Worm (Caenorhabditis elegans): ENCODE measurements around the gene nhr-94.
A peak's percentile ranks its signal among the peaks of the same experiment; 100 is the strongest.

DNA sequence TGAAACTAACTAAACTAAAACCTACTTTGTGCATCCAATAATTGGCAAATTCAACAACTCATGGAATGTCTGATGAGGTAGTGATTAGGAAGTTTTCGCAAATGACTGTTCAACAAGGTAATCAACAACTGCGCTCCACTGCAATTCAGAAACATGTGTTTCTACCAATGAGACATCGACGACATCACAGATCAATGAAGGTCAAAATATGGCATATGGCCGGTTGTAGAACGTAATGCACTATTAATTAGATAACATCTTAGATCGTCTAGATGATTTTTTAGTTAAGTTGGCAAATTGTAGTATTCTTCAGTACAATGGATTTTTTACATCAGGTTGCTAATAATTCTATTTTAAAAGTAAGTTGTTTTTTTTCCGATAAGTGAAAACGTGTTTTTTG is at the start of gene nhr-94, which contains the start of gene nhr-152:
- no peak for TF ChIP-seq lin-13 (GFP tag; optimal IDR thresholded peaks at IDR 0.05)
- TF ChIP-seq daf-19 (GFP tag; conservative IDR thresholded peaks at IDR 0.05): no peak
- no peak for TF ChIP-seq snpc-4 (tag; optimal IDR thresholded peaks at IDR 0.05)
- TF ChIP-seq zfp-3 (GFP tag; conservative IDR thresholded peaks at IDR 0.05): no peak
- TF ChIP-seq ama-1 (optimal IDR thresholded peaks at IDR 0.05): no peak
- TF ChIP-seq zfp-2 (tag; optimal IDR thresholded peaks at IDR 0.05): no peak
- TF ChIP-seq ceh-82 (tag; optimal IDR thresholded peaks at IDR 0.05): no peak
- TF ChIP-seq ztf-11 (tag; optimal IDR thresholded peaks at IDR 0.05): no peak
- TF ChIP-seq nhr-42 (GFP tag; IDR thresholded peaks at IDR 0.05): no peak
- TF ChIP-seq nhr-25 (tag; optimal IDR thresholded peaks at IDR 0.05; ENCODE audit: borderline replicate concordance, insufficient read depth): peak; percentile 0
- TF ChIP-seq skn-1 (tag; optimal IDR thresholded peaks at IDR 0.05): no peak
- no peak for TF ChIP-seq egl-43 (GFP tag; IDR thresholded peaks at IDR 0.05)
